Worm (Caenorhabditis elegans) whole organism, L2 larva: ENCODE measurements around the gene cav-1.

Experiments
- nhr-25 ChIP-seq: fragments of 150-350 bp; sonication (generic microtip); optimal IDR thresholded peaks from 3 replicates; lab custom pipeline; 2014; ENCODE audit warnings: missing biosample characterization, missing genetic modification characterization
- skn-1 ChIP-seq: sonication (generic microtip); optimal IDR thresholded peaks from 2 replicates; lab custom pipeline; 2017; ENCODE audit warnings: missing biosample characterization, missing genetic modification characterization
- sma-3 ChIP-seq: sonication (generic microtip); optimal IDR thresholded peaks from 2 replicates; lab custom pipeline; 2016; ENCODE audit warnings: missing genetic modification reagents, missing genetic modification characterization, missing compliant biosample characterization

DNA sequence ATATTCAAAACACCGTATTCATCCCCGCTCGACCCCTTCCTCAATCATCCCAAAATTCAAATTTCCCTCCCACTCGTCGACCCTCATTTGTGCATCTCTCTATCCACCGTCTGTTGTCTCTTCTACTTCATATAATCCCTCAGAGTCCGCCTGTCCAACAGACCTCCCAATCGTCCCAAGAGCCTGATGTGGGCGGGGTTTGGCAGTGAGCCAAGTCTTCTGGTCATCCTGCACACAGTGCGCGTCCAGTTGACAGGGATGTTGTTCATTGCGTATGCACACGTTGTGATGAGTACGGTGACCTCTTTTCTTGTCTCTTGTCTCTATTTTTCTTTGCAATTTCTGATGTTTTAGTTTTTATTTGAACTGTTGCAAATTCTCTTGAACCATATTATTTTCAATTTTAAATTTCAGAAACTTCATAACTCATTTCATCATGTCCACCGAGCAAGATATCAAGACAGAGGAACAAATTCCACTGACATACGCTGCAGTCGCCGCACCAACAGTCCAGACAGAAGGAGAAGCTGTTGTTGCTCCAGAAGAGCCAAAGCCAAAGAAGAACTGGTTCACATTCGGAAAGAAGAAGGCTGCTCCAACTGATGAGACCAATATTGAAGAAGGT is at the start of gene cav-1:
- no peak for TF ChIP-seq skn-1 (tag; lab: Kevin White, UChicago)
- TF ChIP-seq nhr-25 = no peak
- TF ChIP-seq sma-3 (GFP tag; lab: Kevin White, UChicago) = no peak
